Fruit fly (Drosophila melanogaster): ENCODE data around the gene aus.

The aus gene

DNA sequence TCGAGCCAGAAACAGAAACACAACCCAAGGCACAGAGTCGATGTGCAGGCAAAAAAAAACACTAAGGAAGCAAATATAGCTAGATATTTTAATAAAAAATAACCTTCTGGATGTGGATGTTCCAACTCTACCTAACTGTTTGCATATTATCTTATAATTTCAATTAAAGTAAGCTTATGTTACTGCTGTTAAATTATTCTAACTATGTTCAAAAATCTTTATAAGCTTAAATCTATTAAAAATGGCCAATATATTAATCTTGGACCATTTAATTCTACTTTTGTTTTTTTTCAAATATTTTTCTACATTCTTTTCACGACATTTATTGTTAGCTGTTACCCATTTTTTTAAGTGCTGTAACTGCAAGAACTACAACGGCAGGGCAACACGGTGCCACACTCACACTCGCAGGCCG, 10.4 kb downstream of the aus start (continued):
- TF ChIP-seq Met (GFP tag; optimal IDR thresholded peaks at IDR 0.05) (peak; percentile 68), Sox102F (GFP tag; optimal IDR thresholded peaks at IDR 0.05) (peak; percentile 52), CG34406 (GFP tag; optimal IDR thresholded peaks at IDR 0.05) (peak; percentile 44), CG6808 (GFP tag; optimal IDR thresholded peaks at IDR 0.05) (peak; percentile 46), Hr39 (GFP tag; optimal IDR thresholded peaks at IDR 0.05) (peak; percentile 49), Smox (GFP tag; optimal IDR thresholded peaks at IDR 0.05) (peak; percentile 67), CG1621 (tag; optimal IDR thresholded peaks at IDR 0.05) (no peak), fd59A (GFP tag; optimal IDR thresholded peaks at IDR 0.05) (peak; percentile 34), CG6163 (GFP tag; IDR thresholded peaks at IDR 0.05) (no peak), fd85E (GFP tag; optimal IDR thresholded peaks at IDR 0.05) (no peak), cyc (GFP tag; optimal IDR thresholded peaks at IDR 0.05) (peak; percentile 67), CG11902 (GFP tag; optimal IDR thresholded peaks at IDR 0.05) (peak; percentile 13), CG4318 (GFP tag; optimal IDR thresholded peaks at IDR 0.05) (no peak), Ets21C (GFP tag; optimal IDR thresholded peaks at IDR 0.05) (peak; percentile 11), CG32006 (GFP tag; optimal IDR thresholded peaks at IDR 0.05) (peak; percentile 49), Sox14 (GFP tag; optimal IDR thresholded peaks at IDR 0.05) (peak; percentile 31), CG11294 (GFP tag; IDR thresholded peaks at IDR 0.05) (no peak), Ets96B (tag; optimal IDR thresholded peaks at IDR 0.05) (no peak), Sox15 (GFP tag; optimal IDR thresholded peaks at IDR 0.05) (peak; percentile 38), achi (GFP tag; optimal IDR thresholded peaks at IDR 0.05) (peak; percentile 39), eg (GFP tag; IDR thresholded peaks at IDR 0.05) (no peak), acj6 (GFP tag; optimal IDR thresholded peaks at IDR 0.05) (peak; percentile 56), CG16779 (tag; optimal IDR thresholded peaks at IDR 0.05) (peak; percentile 21), svp (GFP tag) (peak; percentile 87), esn (GFP tag; optimal IDR thresholded peaks at IDR 0.05) (peak; percentile 81), Eip78C (GFP tag) (peak; percentile 82), Lpt (GFP tag; optimal IDR thresholded peaks at IDR 0.05) (no peak), fkh (GFP tag; optimal IDR thresholded peaks at IDR 0.05) (no peak), CG31627 (GFP tag; optimal IDR thresholded peaks at IDR 0.05) (peak; percentile 58), CG10669 (GFP tag; optimal IDR thresholded peaks at IDR 0.05) (peak; percentile 29), vri (GFP tag; optimal IDR thresholded peaks at IDR 0.05) (no peak), CG3032 (tag; optimal IDR thresholded peaks at IDR 0.05) (peak; percentile 43), Gug (GFP tag; IDR thresholded peaks at IDR 0.05) (no peak), CG7368 (GFP tag; optimal IDR thresholded peaks at IDR 0.05) (no peak), CG9139 (GFP tag; optimal IDR thresholded peaks at IDR 0.05) (no peak), ss (GFP tag; optimal IDR thresholded peaks at IDR 0.05) (peak in 1 of 2 experiments; percentile 5), Hr38 (GFP tag; optimal IDR thresholded peaks at IDR 0.05) (no peak), Eip93F (GFP tag; optimal IDR thresholded peaks at IDR 0.05) (no peak), OdsH (GFP tag; optimal IDR thresholded peaks at IDR 0.05) (peak; percentile 66), dsx (GFP tag; optimal IDR thresholded peaks at IDR 0.05; ENCODE audit: poor library complexity, severe bottlenecking) (peak; percentile 35), CG8119 (GFP tag; IDR thresholded peaks at IDR 0.05) (0 out of 3 replicates have a peak, but pooled peaks have one; percentile 32)

DNA sequence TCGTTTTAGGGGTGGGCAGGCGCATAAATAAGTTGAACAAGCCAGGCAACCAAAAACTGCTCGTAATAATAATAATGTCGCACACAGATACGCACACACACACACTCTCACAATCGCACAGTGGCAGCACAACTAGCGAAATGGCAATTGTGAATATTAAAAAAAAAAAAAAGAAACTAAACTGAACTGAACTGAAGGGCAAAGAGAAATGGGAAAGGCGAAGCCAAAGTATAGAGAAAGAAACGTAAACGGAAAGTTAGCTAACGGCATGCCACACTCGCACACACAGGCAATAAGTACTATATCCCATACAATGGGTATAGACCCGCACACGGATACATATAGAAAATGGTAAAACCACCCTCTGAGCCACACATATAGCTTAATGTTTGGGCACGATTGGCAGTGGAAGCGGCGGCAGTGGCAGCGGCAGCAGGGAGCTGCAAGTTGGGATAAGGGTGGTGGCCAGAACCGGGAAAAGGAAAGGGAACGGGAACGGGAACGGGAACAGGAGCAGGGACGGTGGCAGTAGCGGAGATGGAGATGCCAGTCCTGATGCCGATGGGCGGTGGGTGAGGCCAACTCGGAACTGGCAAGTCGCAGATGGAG, 11.0 kb downstream of the aus start:
- TF ChIP-seq Eip78C (GFP tag), result peak; percentile 54
- no peak for TF ChIP-seq salr (GFP tag; optimal IDR thresholded peaks at IDR 0.05)
- no peak for TF ChIP-seq Gug (GFP tag; IDR thresholded peaks at IDR 0.05)
- peak in 1 of 2 experiments; percentile 25 for TF ChIP-seq ss (GFP tag; optimal IDR thresholded peaks at IDR 0.05)
- no peak for TF ChIP-seq acj6 (GFP tag; optimal IDR thresholded peaks at IDR 0.05)
- TF ChIP-seq OdsH (GFP tag; optimal IDR thresholded peaks at IDR 0.05), result no peak

Measured in whole organism, prepupa.